Worm (Caenorhabditis elegans) whole organism, young adult: Measurements from ENCODE around the gene cutl-28.

Experiments
- lsy-27 ChIP-seq: sonication (generic microtip); optimal IDR thresholded peaks from 2 replicates; lab custom pipeline; 2017; ENCODE audit warnings: missing genetic modification characterization, mild to moderate bottlenecking, missing compliant biosample characterization, antibody characterized with exemption, missing genotype, borderline replicate concordance; ENCODE audit not compliant: insufficient read depth
- snpc-4 ChIP-seq, 5 experiments: fragments of 150-350 bp in 1 of 5; sonication (generic microtip) in 4 of 5; optimal IDR thresholded peaks; 2 replicates each; lab custom pipeline; 2014 to 2018; ENCODE audit warnings: missing genetic modification characterization in 5 of 5, missing biosample characterization in 3 of 5, antibody characterized with exemption in 2 of 5, mild to moderate bottlenecking in 2 of 5, missing compliant biosample characterization in 2 of 5, missing genotype in 2 of 5, moderate library complexity in 2 of 5, missing genetic modification reagents in 1 of 5
- tbp1 ChIP-seq: fragments of 200-800 bp; sonication (Bioruptor generic); optimal IDR thresholded peaks from 2 replicates; lab custom pipeline; 2018; ENCODE audit warnings: mild to moderate bottlenecking, missing genetic modification characterization, missing compliant biosample characterization

ce11 chrIV:684748-685147, 451 bp downstream of the cutl-28 start:
- TF ChIP-seq tbp1 (no peak), snpc-4 (GFP tag; optimal IDR thresholded peaks at IDR 0.05; lab: Kevin White, UChicago) (no peak), snpc-4 (tag; optimal IDR thresholded peaks at IDR 0.05; lab: Kevin White, UChicago) (no peak), lsy-27 (tag; lab: Kevin White, UChicago) (no peak)
